Worm (Caenorhabditis elegans) whole organism, L1 larva: ENCODE data around the gene F18A11.3.

Experiments used
- Y116A8C.19 ChIP-seq: sonication (generic microtip); optimal IDR thresholded peaks from 2 replicates; lab custom pipeline; 2016; ENCODE audit warnings: missing compliant biosample characterization, missing genetic modification characterization, borderline replicate concordance
- alr-1 ChIP-seq: fragments of 200-800 bp; sonication (Bioruptor generic); optimal IDR thresholded peaks from 2 replicates; lab custom pipeline; 2018; ENCODE audit warnings: borderline replicate concordance, mild to moderate bottlenecking, missing genetic modification characterization, missing compliant biosample characterization
- aly-2 ChIP-seq: fragments of 150-350 bp; optimal IDR thresholded peaks from 2 replicates; lab custom pipeline; 2014; ENCODE audit warnings: missing biosample characterization, missing genetic modification characterization
- ama-1 ChIP-seq: fragments of 150-350 bp; optimal IDR thresholded peaks from 2 replicates; lab custom pipeline; 2014
- blmp-1 ChIP-seq: fragments of 150-350 bp; optimal IDR thresholded peaks from 2 replicates; lab custom pipeline; 2014; ENCODE audit warnings: missing biosample characterization, missing genetic modification characterization
- ceh-63 ChIP-seq: fragments of 200-800 bp; sonication (Bioruptor generic); optimal IDR thresholded peaks from 2 replicates; lab custom pipeline; 2018; ENCODE audit warnings: mild to moderate bottlenecking, missing genetic modification characterization, missing compliant biosample characterization
- ceh-82 ChIP-seq, 3 experiments: fragments of 150-350 bp in 1 of 3; sonication (generic microtip) in 2 of 3; optimal IDR thresholded peaks; 2 replicates each; lab custom pipeline; 2014 to 2017; ENCODE audit warnings: missing biosample characterization in 3 of 3, missing genetic modification characterization in 3 of 3
- ceh-90 ChIP-seq: sonication (generic microtip); optimal IDR thresholded peaks from 2 replicates; lab custom pipeline; 2016; ENCODE audit warnings: missing genetic modification characterization, missing compliant biosample characterization
- ces-1 ChIP-seq: fragments of 150-350 bp; optimal IDR thresholded peaks from 2 replicates; lab custom pipeline; 2014; ENCODE audit warnings: missing biosample characterization, missing genetic modification reagents, missing genetic modification characterization
- dsc-1 ChIP-seq: sonication (generic microtip); optimal IDR thresholded peaks from 2 replicates; lab custom pipeline; 2016; ENCODE audit warnings: mild to moderate bottlenecking, missing genetic modification characterization, missing compliant biosample characterization
- efl-1 ChIP-seq, 4 experiments: fragments of 150-350 bp; optimal IDR thresholded peaks in 3 of 4; peaks in 1 of 4; 1 replicate in 1 of 4; 2 replicates in 3 of 4; lab custom pipeline; 2014; ENCODE audit warnings: missing biosample characterization in 2 of 4, missing genetic modification characterization in 2 of 4, missing genetic modification reagents in 2 of 4
- elt-2 ChIP-seq: sonication (generic microtip); optimal IDR thresholded peaks from 2 replicates; lab custom pipeline; 2016; ENCODE audit warnings: missing genetic modification characterization, mild to moderate bottlenecking, inconsistent platforms, missing compliant biosample characterization, missing genetic modification reagents
- elt-3 ChIP-seq, 6 experiments: fragments of 150-350 bp in 1 of 6; sonication (generic microtip); optimal IDR thresholded peaks; 2 replicates each; lab custom pipeline; 2017 to 2018; ENCODE audit warnings: missing biosample characterization in 6 of 6, missing genetic modification characterization in 6 of 6, inconsistent platforms in 1 of 6
- fkh-10 ChIP-seq: sonication (generic microtip); optimal IDR thresholded peaks from 2 replicates; lab custom pipeline; 2017; ENCODE audit warnings: missing biosample characterization, missing genetic modification reagents, missing genetic modification characterization
- fos-1 ChIP-seq: fragments of 150-350 bp; optimal IDR thresholded peaks from 2 replicates; lab custom pipeline; 2014; ENCODE audit warnings: missing biosample characterization, missing genetic modification characterization
- grh-1 ChIP-seq: fragments of 200-800 bp; sonication (Bioruptor generic); IDR thresholded peaks from 2 replicates; pipeline ENCODE4 v1.3.6; 2022; ENCODE audit warnings: missing genetic modification reagents, missing genetic modification characterization, missing compliant biosample characterization
- lin-14 ChIP-seq: fragments of 200-800 bp; sonication (Bioruptor generic); optimal IDR thresholded peaks from 2 replicates; lab custom pipeline; 2018; ENCODE audit warnings: mild to moderate bottlenecking, missing genetic modification characterization, moderate library complexity, missing compliant biosample characterization
- mab-9 ChIP-seq: fragments of 200-800 bp; sonication (Bioruptor generic); IDR thresholded peaks from 2 replicates; pipeline ENCODE4 v1.3.6; 2022; ENCODE audit warnings: missing genetic modification reagents, missing genetic modification characterization, missing compliant biosample characterization
- nhr-11 ChIP-seq: fragments of 150-350 bp; optimal IDR thresholded peaks from 2 replicates; lab custom pipeline; 2014; ENCODE audit warnings: missing biosample characterization, missing genetic modification characterization
- nhr-237 ChIP-seq: fragments of 150-350 bp; optimal IDR thresholded peaks from 2 replicates; lab custom pipeline; 2014; ENCODE audit warnings: missing biosample characterization, missing genetic modification characterization
- nhr-76 ChIP-seq: sonication (generic microtip); optimal IDR thresholded peaks from 2 replicates; lab custom pipeline; 2017; ENCODE audit warnings: missing biosample characterization, missing genetic modification characterization
- nhr-85 ChIP-seq: sonication (generic microtip); peaks from one replicate; lab custom pipeline; 2016; ENCODE audit warnings: missing genetic modification characterization, inconsistent platforms, missing compliant biosample characterization
- nhr-90 ChIP-seq: sonication (generic microtip); optimal IDR thresholded peaks from 2 replicates; lab custom pipeline; 2016; ENCODE audit warnings: mild to moderate bottlenecking, missing genetic modification characterization, missing compliant biosample characterization; ENCODE audit not compliant: poor library complexity
- pax-3 ChIP-seq: fragments of 200-800 bp; sonication (Bioruptor generic); optimal IDR thresholded peaks from 2 replicates; lab custom pipeline; 2018; ENCODE audit warnings: mild to moderate bottlenecking, missing genetic modification characterization, moderate library complexity, missing compliant biosample characterization
- rnt-1 ChIP-seq: sonication (generic microtip); optimal IDR thresholded peaks from 2 replicates; lab custom pipeline; 2016; ENCODE audit warnings: mild to moderate bottlenecking, missing genetic modification characterization, moderate library complexity, missing compliant biosample characterization
- skn-1 ChIP-seq: fragments of 150-350 bp; optimal IDR thresholded peaks from 2 replicates; lab custom pipeline; 2014; ENCODE audit warnings: missing biosample characterization, missing genetic modification characterization
- snpc-4 ChIP-seq: fragments of 150-350 bp; optimal IDR thresholded peaks from 2 replicates; lab custom pipeline; 2014; ENCODE audit warnings: missing biosample characterization, missing genetic modification characterization
- snu-23 ChIP-seq: sonication (generic microtip); optimal IDR thresholded peaks from 2 replicates; lab custom pipeline; 2016; ENCODE audit warnings: missing genetic modification characterization, missing compliant biosample characterization
- sptf-1 ChIP-seq: fragments of 150-350 bp; optimal IDR thresholded peaks from 2 replicates; lab custom pipeline; 2014; ENCODE audit warnings: missing biosample characterization, missing genetic modification characterization
- tlp-1 ChIP-seq: fragments of 150-350 bp; optimal IDR thresholded peaks from 2 replicates; lab custom pipeline; 2014; ENCODE audit warnings: missing biosample characterization, missing genetic modification characterization
- unc-86 ChIP-seq: sonication (generic microtip); optimal IDR thresholded peaks from 2 replicates; lab custom pipeline; 2016; ENCODE audit warnings: missing genetic modification characterization, missing compliant biosample characterization
- ztf-11 ChIP-seq, 2 experiments: sonication (generic microtip); optimal IDR thresholded peaks; 2 replicates each; lab custom pipeline; 2016 to 2017; ENCODE audit warnings: missing genetic modification characterization in 2 of 2, missing biosample characterization in 1 of 2, missing compliant biosample characterization in 1 of 2

F18A11.3 gene

ce11 chrII:12992193-12992592, 44.4 kb downstream of the F18A11.3 start:
- TF ChIP-seq skn-1: no peak
- TF ChIP-seq nhr-11 (tag; lab: Kevin White, UChicago): no peak
- no peak for TF ChIP-seq nhr-90
- no peak for TF ChIP-seq tlp-1 (tag; lab: Kevin White, UChicago)
- no peak for TF ChIP-seq sptf-1 (tag; lab: Kevin White, UChicago)
- no peak for TF ChIP-seq fkh-10
- no peak for TF ChIP-seq elt-3 (tag; optimal IDR thresholded peaks at IDR 0.05; lab: Kevin White, UChicago)
- TF ChIP-seq elt-2 (tag; lab: Kevin White, UChicago): no peak
- TF ChIP-seq fos-1 (tag; lab: Kevin White, UChicago): no peak
- TF ChIP-seq ceh-82 (tag; optimal IDR thresholded peaks at IDR 0.05; lab: Kevin White, UChicago): no peak
- no peak for TF ChIP-seq pax-3 (tag; lab: Kevin White, UChicago)
- TF ChIP-seq efl-1 (optimal IDR thresholded peaks at IDR 0.05; lab: Kevin White, UChicago): no peak
- no peak for TF ChIP-seq efl-1 (GFP tag; optimal IDR thresholded peaks at IDR 0.05 in 1 of 2; lab: Kevin White, UChicago)
- no peak for TF ChIP-seq grh-1 (GFP tag; lab: Robert Waterston, UW)
- no peak for TF ChIP-seq rnt-1
- no peak for TF ChIP-seq ceh-63 (GFP tag; lab: Kevin White, UChicago)
- TF ChIP-seq snpc-4 (tag; lab: Kevin White, UChicago): no peak
- no peak for TF ChIP-seq ama-1
- TF ChIP-seq lin-14: no peak
- no peak for TF ChIP-seq ceh-90 (tag; lab: Kevin White, UChicago)

DNA sequence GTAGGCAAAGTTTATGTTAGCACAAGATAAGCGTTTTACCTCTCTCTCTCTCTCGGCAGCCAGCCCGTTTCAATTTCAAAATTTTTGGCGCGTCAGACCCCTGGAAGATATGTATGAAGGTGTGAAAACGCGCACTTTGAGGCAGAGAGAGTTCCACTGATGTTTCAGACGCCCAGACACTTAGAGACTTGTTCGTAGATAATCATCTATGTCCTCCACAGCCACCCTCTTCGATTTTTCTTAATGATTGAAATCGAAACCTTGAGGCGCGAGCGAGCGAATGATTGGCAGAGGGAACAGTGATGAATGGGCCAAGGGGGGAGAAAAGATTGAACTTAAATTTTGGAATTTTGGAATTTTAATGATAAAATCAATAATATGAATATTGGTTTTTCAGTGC, 45.0 kb downstream of the F18A11.3 start:
- TF ChIP-seq ces-1 (GFP tag; lab: Kevin White, UChicago): no peak
- peak; percentile 62 for TF ChIP-seq lin-14
- peak; percentile 90 for TF ChIP-seq nhr-85 (tag; lab: Kevin White, UChicago)
- TF ChIP-seq dsc-1 (tag; lab: Kevin White, UChicago): no peak
- TF ChIP-seq rnt-1: peak; percentile 22
- TF ChIP-seq blmp-1: peak; percentile 31
- TF ChIP-seq efl-1 (optimal IDR thresholded peaks at IDR 0.05; lab: Kevin White, UChicago): no peak
- TF ChIP-seq efl-1 (GFP tag; optimal IDR thresholded peaks at IDR 0.05 in 1 of 2; lab: Kevin White, UChicago): peak in 1 of 2 experiments; percentile 49

DNA sequence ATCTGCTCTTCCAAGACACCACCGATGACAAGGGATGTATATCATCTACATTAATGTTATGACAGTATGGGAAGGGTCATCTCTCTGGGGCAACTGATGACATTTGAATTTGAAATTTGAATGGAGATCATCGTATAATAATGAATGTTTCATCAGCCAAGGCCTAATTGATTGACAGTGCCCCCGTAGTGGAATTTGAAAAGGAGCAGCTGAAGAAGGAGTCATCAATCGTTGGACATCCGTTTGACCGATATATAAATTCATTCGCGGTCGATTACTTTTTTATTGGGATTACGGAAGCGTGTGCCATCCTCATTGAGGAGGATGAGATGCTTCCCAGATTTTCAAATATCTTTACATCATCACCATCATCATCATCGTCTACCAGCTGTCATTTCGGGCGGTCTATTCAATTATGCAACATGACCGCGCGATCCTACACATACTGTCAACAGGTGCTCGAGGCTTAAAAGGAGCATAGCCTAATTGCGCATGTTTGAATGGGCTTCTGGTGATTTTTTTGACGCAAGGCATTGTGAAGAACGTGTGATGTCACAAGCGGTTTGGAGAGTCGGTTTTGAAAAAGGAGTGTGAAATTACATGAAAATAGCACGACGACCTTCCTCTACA, 45.6 kb downstream of the F18A11.3 start:
- TF ChIP-seq unc-86 (tag; lab: Kevin White, UChicago): peak; percentile 22
- peak in 1 of 2 experiments; percentile 68 for TF ChIP-seq ztf-11 (tag; optimal IDR thresholded peaks at IDR 0.05; lab: Kevin White, UChicago)
- no peak for TF ChIP-seq Y116A8C.19 (tag; lab: Kevin White, UChicago)

ce11 chrII:12990191-12990590, 46.5 kb downstream of the F18A11.3 start:
- TF ChIP-seq nhr-76: no peak
- TF ChIP-seq ztf-11 (tag; optimal IDR thresholded peaks at IDR 0.05; lab: Kevin White, UChicago): peak in 1 of 2 experiments; percentile 25

ce11 chrII:12987799-12988198, 48.8 kb downstream of the F18A11.3 start:
- TF ChIP-seq alr-1 (tag; lab: Kevin White, UChicago) (no peak), snu-23 (no peak), mab-9 (GFP tag; lab: Robert Waterston, UW) (no peak), nhr-237 (tag; lab: Kevin White, UChicago) (no peak), aly-2 (no peak)
